Worm (Caenorhabditis elegans): ENCODE measurements around the gene F23A7.1.

F23A7.1 gene

DNA sequence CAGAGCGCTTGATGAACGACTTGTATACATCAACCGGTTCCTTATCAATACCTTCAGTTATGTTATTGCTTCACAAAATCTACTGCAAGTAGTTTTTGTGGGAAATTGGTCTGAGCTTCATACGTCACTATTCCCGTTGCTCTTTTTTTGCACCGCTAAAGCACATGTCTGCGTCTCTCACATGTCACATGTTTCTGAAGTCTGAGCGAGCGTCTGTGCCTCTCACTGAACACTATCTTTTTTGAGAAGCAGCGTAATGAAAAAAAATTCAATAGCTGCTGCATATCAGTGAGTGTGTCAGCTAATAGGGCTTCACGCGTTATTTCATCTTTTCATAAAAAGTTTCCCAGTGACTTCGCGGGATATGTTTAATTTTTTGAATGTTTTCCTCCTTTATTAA lies 1.1 kb downstream of the F23A7.1 start (continued):
- TF ChIP-seq lin-35 (GFP tag; optimal IDR thresholded peaks at IDR 0.05) (peak; percentile 5 to 9), ztf-4 (tag; optimal IDR thresholded peaks at IDR 0.05) (no peak), nhr-71 (tag; optimal IDR thresholded peaks at IDR 0.05) (peak; percentile 65), zip-4 (GFP tag; optimal IDR thresholded peaks at IDR 0.05) (no peak), isw-1 (GFP tag; IDR thresholded peaks at IDR 0.05) (no peak), lin-15B (tag; optimal IDR thresholded peaks at IDR 0.05) (no peak), sox-4 (tag; optimal IDR thresholded peaks at IDR 0.05) (no peak), nhr-84 (tag; optimal IDR thresholded peaks at IDR 0.05) (no peak), C16A3.4 (tag; optimal IDR thresholded peaks at IDR 0.05) (no peak), dsc-1 (tag; optimal IDR thresholded peaks at IDR 0.05) (peak; percentile 70), sptf-1 (tag; optimal IDR thresholded peaks at IDR 0.05) (no peak), ceh-82 (tag; optimal IDR thresholded peaks at IDR 0.05) (peak in 2 of 3 experiments; percentile 39 to 41), fkh-10 (GFP tag; optimal IDR thresholded peaks at IDR 0.05) (peak; percentile 57), nhr-85 (tag) (no peak), unc-62 (GFP tag; optimal IDR thresholded peaks at IDR 0.05) (no peak), ets-5 (GFP tag; IDR thresholded peaks at IDR 0.05) (no peak), ceh-88 (GFP tag; IDR thresholded peaks at IDR 0.05) (no peak), nhr-77 (tag; optimal IDR thresholded peaks at IDR 0.05) (no peak), ztf-11 (tag; optimal IDR thresholded peaks at IDR 0.05) (no peak), pqm-1 (tag; optimal IDR thresholded peaks at IDR 0.05) (no peak), xbp-1 (tag; optimal IDR thresholded peaks at IDR 0.05) (no peak), nhr-11 (tag; optimal IDR thresholded peaks at IDR 0.05) (no peak), rnt-1 (tag; optimal IDR thresholded peaks at IDR 0.05) (no peak), aly-2 (tag; optimal IDR thresholded peaks at IDR 0.05) (no peak), mdl-1 (tag; optimal IDR thresholded peaks at IDR 0.05) (peak in 1 of 2 experiments; percentile 39), hpl-2 (GFP tag; optimal IDR thresholded peaks at IDR 0.05) (no peak), pax-3 (tag; optimal IDR thresholded peaks at IDR 0.05) (no peak), nhr-47 (tag; optimal IDR thresholded peaks at IDR 0.05) (peak; percentile 66), unc-130 (tag; optimal IDR thresholded peaks at IDR 0.05) (no peak), blmp-1 (tag; optimal IDR thresholded peaks at IDR 0.05) (no peak), fos-1 (tag; optimal IDR thresholded peaks at IDR 0.05) (no peak), nhr-19 (GFP tag; conservative IDR thresholded peaks at IDR 0.05) (peak; percentile 8; the same call in 1 of the 2 replicates), egl-13 (tag; optimal IDR thresholded peaks at IDR 0.05) (peak; percentile 47), ama-1 (optimal IDR thresholded peaks at IDR 0.05) (no peak), fkh-4 (tag; optimal IDR thresholded peaks at IDR 0.05; ENCODE audit: borderline replicate concordance) (no peak), hlh-17 (GFP tag; optimal IDR thresholded peaks at IDR 0.05; ENCODE audit: borderline replicate concordance) (no peak), swsn-7 (tag; optimal IDR thresholded peaks at IDR 0.05) (peak; percentile 31), efl-1 (optimal IDR thresholded peaks at IDR 0.05) (peak; percentile 24 to 35), efl-1 (GFP tag; optimal IDR thresholded peaks at IDR 0.05 in 1 of 2) (peak in 1 of 2 experiments; percentile 40), zag-1 (tag; optimal IDR thresholded peaks at IDR 0.05) (no peak), unc-30 (tag; optimal IDR thresholded peaks at IDR 0.05) (no peak), sup-37 (GFP tag; optimal IDR thresholded peaks at IDR 0.05) (no peak), aha-1 (tag; optimal IDR thresholded peaks at IDR 0.05) (no peak), elt-3 (tag; optimal IDR thresholded peaks at IDR 0.05) (no peak), Y116A8C.19 (tag; optimal IDR thresholded peaks at IDR 0.05; ENCODE audit: borderline replicate concordance) (no peak), irx-1 (tag; optimal IDR thresholded peaks at IDR 0.05) (no peak), unc-86 (tag; optimal IDR thresholded peaks at IDR 0.05) (peak; percentile 41), lir-3 (tag; optimal IDR thresholded peaks at IDR 0.05; ENCODE audit: poor library complexity) (no peak), mep-1 (tag; optimal IDR thresholded peaks at IDR 0.05) (peak; percentile 47), pag-3 (tag; optimal IDR thresholded peaks at IDR 0.05; ENCODE audit: borderline replicate concordance, insufficient read depth) (no peak), lsy-2 (tag; optimal IDR thresholded peaks at IDR 0.05) (peak; percentile 31 to 42), fkh-8 (tag; optimal IDR thresholded peaks at IDR 0.05) (peak; percentile 81), C04F5.9 (tag; optimal IDR thresholded peaks at IDR 0.05) (no peak), mab-9 (GFP tag; IDR thresholded peaks at IDR 0.05) (no peak)
